Worm (Caenorhabditis elegans): ENCODE results near the gene wdr-46.

wdr-46 gene

DNA sequence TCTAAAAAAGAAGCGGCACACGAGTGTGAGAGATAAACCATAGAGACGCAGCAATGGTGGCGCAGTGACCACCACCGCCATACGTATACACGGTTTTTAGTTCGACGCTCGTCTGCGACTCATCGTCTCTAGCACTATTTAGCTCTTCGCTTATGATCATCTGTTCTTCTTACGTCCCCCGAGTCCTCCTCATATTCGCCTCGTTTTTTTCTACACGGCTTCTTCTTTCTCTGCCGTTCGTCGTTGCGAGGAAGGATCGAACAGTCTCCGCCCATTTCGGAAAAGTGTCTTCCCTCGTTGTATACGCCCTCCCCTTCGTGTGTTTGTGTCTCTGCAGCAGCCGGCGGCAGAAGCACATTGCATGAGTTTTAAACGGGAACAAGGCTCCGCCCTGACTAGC lies 7.1 kb upstream of the wdr-46 start:
- TF ChIP-seq elt-4 (tag; optimal IDR thresholded peaks at IDR 0.05) (no peak), C08G9.2 (tag; optimal IDR thresholded peaks at IDR 0.05) (peak; percentile 5), rnt-1 (tag; optimal IDR thresholded peaks at IDR 0.05) (no peak), hlh-6 (tag; optimal IDR thresholded peaks at IDR 0.05) (peak; percentile 9), sdc-2 (tag; optimal IDR thresholded peaks at IDR 0.05) (peak; percentile 2)

DNA sequence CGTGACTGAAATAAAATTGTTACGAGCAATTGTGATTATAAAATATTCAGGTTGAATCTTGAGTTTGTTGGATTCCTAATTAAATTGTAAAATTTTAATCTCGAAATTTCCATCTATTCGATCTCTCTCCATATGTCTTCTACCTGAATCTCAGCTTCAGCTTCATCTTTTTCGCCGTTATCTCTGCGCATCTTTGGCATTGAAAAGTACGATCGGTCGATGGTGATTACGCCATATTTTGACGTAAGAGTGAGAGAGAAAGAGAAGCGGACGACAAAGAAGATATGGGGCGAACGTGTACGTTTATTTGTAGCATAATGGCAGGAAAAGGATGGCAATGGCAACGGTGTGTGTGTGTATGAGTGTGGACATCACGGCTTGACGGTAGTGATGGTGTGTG lies 5.5 kb upstream of the wdr-46 start:
- TF ChIP-seq sox-2 (GFP tag; IDR thresholded peaks at IDR 0.05): no peak
- TF ChIP-seq rnt-1 (tag; optimal IDR thresholded peaks at IDR 0.05): peak; percentile 34
- no peak for TF ChIP-seq ets-4 (tag; optimal IDR thresholded peaks at IDR 0.05)

DNA sequence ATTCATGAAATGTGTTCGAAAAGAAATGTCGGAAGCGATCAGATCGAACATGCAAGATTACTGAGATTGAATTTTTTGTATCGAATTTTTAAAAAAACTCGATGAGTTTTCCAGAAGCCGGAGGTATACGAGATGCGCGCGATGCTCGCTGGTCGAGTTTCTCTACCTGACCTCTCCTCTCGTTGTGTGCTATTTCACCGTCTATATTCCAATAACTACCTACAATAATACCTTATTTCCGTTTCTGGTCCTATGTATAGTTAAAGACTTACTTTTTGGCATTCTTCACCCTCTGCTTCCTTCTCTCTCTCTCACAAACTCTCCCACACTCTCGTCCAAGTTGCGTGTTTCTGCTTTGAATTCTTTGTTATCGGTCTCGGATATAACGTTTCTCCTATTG lies 713 bp upstream of the wdr-46 start:
- TF ChIP-seq lin-11 (tag; optimal IDR thresholded peaks at IDR 0.05) (no peak), ceh-9 (tag; optimal IDR thresholded peaks at IDR 0.05) (no peak), che-1 (tag; optimal IDR thresholded peaks at IDR 0.05) (no peak), ceh-14 (tag; optimal IDR thresholded peaks at IDR 0.05) (no peak), K09A11.1 (tag; optimal IDR thresholded peaks at IDR 0.05; ENCODE audit: insufficient read depth) (no peak), pha-4 (tag; optimal IDR thresholded peaks at IDR 0.05) (no peak), elt-4 (tag; optimal IDR thresholded peaks at IDR 0.05) (no peak), sox-4 (tag; optimal IDR thresholded peaks at IDR 0.05) (no peak), sdc-2 (tag; optimal IDR thresholded peaks at IDR 0.05) (no peak)

DNA sequence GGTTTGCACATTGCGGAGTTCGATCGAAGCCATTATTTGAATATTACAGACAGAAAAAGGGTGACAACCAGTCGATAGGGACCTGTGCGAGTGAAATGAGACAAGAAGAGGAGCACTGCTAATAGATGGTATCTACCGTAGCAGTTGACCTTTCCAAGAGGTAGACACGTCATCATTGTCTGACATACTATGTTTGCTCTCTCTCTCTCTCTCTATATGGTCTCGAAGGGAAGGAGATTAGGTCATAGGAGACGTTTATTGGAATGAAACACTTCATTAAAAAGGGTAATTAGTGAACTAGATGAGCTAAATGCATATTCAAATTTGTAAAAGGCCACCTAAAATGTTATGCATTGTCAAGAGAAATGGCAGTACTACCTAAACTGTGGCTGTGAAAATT lies 4.0 kb downstream of the wdr-46 start, which contains the start of gene atz-1:
Gene atz-1 (minus strand): TSS at position 101 of the 400 bp plus-strand sequence.
- TF ChIP-seq pag-3 (tag; optimal IDR thresholded peaks at IDR 0.05; ENCODE audit: borderline replicate concordance) (no peak), hlh-8 (tag; optimal IDR thresholded peaks at IDR 0.05) (no peak), ets-4 (tag; optimal IDR thresholded peaks at IDR 0.05) (no peak), hlh-6 (tag; optimal IDR thresholded peaks at IDR 0.05) (no peak), ceh-6 (GFP tag; optimal IDR thresholded peaks at IDR 0.05) (no peak)

DNA sequence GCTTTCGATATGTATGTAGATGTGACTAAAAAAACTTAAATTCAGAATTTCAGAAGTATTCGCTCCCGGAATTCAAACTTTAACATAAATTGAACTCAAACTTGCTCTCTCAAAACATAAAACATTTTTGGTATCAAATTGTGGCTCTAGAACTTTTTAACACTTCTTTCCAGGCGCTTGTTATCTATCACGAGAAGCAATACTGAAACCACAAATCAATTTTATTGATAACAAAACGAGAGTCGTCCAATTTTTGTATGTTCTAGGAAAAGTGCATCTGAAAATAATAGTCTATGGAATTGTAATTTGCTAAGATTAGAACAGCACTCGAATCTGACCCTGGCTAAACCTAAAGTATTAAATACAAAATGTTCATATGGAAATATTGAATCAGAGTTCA lies 6.9 kb downstream of the wdr-46 start:
- TF ChIP-seq unc-42 (tag; optimal IDR thresholded peaks at IDR 0.05): no peak
- TF ChIP-seq nhr-232 (tag; optimal IDR thresholded peaks at IDR 0.05): no peak
- TF ChIP-seq ceh-31 (tag; optimal IDR thresholded peaks at IDR 0.05): no peak
- TF ChIP-seq fax-1 (tag; optimal IDR thresholded peaks at IDR 0.05): no peak
- no peak for TF ChIP-seq gmeb-2 (tag; optimal IDR thresholded peaks at IDR 0.05)
- no peak for TF ChIP-seq ttx-3 (tag; optimal IDR thresholded peaks at IDR 0.05)
- no peak for TF ChIP-seq sox-4 (tag; optimal IDR thresholded peaks at IDR 0.05)
- TF ChIP-seq fkh-10 (GFP tag; optimal IDR thresholded peaks at IDR 0.05): no peak
- TF ChIP-seq pqm-1 (tag; optimal IDR thresholded peaks at IDR 0.05): no peak
- no peak for TF ChIP-seq T23F11.4 (GFP tag; optimal IDR thresholded peaks at IDR 0.05)
- TF ChIP-seq ets-4 (tag; optimal IDR thresholded peaks at IDR 0.05): no peak
- no peak for TF ChIP-seq zip-5 (tag; optimal IDR thresholded peaks at IDR 0.05)
- TF ChIP-seq lin-11 (tag; optimal IDR thresholded peaks at IDR 0.05): no peak
- TF ChIP-seq unc-55 (GFP tag; optimal IDR thresholded peaks at IDR 0.05): no peak
- no peak for TF ChIP-seq hlh-13 (GFP tag; optimal IDR thresholded peaks at IDR 0.05)
- TF ChIP-seq ztf-16 (tag; optimal IDR thresholded peaks at IDR 0.05): no peak

DNA sequence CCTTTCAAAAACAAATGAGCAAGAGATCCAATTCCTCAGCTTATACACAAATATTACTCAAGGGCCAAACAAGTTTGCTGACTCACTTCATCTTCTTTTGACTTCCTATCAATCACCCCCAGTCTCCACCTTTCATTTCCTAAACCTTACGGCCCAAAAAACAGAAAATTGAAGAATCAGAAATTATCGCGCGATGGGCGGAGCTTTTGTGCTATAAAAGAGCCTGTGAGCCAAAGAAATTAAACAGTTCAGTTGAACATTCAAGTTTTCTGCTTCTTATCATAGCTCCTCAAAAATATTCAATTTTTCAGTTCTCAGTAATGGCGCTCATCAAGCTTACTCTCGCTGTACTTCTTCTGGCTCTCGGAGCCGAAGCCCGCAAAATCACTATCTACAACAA lies 7.7 kb downstream of the wdr-46 start, which contains the start of gene thn-1:
Gene thn-1 (plus strand): TSS at position 301 of the 400 bp plus-strand sequence.
- TF ChIP-seq hlh-15 (tag; optimal IDR thresholded peaks at IDR 0.05) (no peak), hlh-30 (tag; optimal IDR thresholded peaks at IDR 0.05; ENCODE audit: insufficient read depth) (no peak)
